Worm (Caenorhabditis elegans) whole organism, L3 larva: ENCODE measurements around the gene B0554.7.

Experiments used
- elt-3 ChIP-seq, 3 experiments: fragments of 150-350 bp in 1 of 3; sonication (generic microtip) in 2 of 3; optimal IDR thresholded peaks; 2 replicates in 2 of 3; 4 replicates in 1 of 3; lab custom pipeline; 2014 to 2017; ENCODE audit warnings: missing biosample characterization in 3 of 3, missing genetic modification characterization in 3 of 3
- nhr-76 ChIP-seq: fragments of 150-350 bp; sonication (generic microtip); optimal IDR thresholded peaks from 5 replicates; lab custom pipeline; 2014; ENCODE audit warnings: missing biosample characterization, missing genetic modification characterization
- pqm-1 ChIP-seq: fragments of 150-350 bp; optimal IDR thresholded peaks from 2 replicates; lab custom pipeline; 2017; ENCODE audit warnings: missing biosample characterization, missing genetic modification characterization, inconsistent platforms

DNA sequence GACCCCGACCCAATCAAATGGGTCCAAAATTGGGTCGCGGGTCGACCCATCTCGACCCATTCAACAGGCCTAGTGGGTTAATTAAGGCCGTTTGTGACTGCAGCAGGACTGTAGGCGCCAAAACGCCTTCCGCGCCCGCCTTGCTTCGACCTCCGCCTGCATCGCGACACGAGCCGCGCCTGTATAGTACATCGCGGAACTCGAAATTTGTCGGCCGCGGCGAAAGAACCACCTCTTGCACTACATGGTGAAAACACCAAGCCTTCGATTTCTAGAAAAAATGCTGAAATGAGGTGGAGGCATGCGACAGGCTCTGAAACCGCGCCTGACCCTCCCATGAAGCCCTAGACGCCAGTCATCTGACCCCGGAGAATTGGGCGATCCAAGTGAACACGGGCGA lies 47.2 kb upstream of the B0554.7 start:
- no peak for TF ChIP-seq nhr-76
- no peak for TF ChIP-seq pqm-1
- no peak for TF ChIP-seq elt-3 (tag; optimal IDR thresholded peaks at IDR 0.05; lab: Kevin White, UChicago)
